Fruit fly (Drosophila melanogaster): ENCODE measurements around the gene bc10.

dm6 chr3L:5571051-5571450 is 6.0 kb downstream of the bc10 start:
- TF ChIP-seq CG11696 (GFP tag; IDR thresholded peaks at IDR 0.05) (no peak), CG33213 (GFP tag; optimal IDR thresholded peaks at IDR 0.05) (no peak), psq (GFP tag; optimal IDR thresholded peaks at IDR 0.05) (no peak)
